Worm (Caenorhabditis elegans) whole organism, midembryonic: ENCODE measurements around the gene srv-2.

ENCODE experiments used
- T22C8.4 ChIP-seq: fragments of 200-800 bp; sonication (Bioruptor generic); IDR thresholded peaks from 2 replicates; pipeline ENCODE4 v1.3.6; 2022; ENCODE audit warnings: missing genetic modification characterization, missing compliant biosample characterization
- flt-1 ChIP-seq: fragments of 200-800 bp; sonication (Bioruptor generic); IDR thresholded peaks from 2 replicates; pipeline ENCODE4 v1.3.6; 2022; ENCODE audit warnings: missing genetic modification characterization, missing compliant biosample characterization
- klf-2 ChIP-seq: fragments of 200-800 bp; sonication (Bioruptor generic); conservative IDR thresholded peaks from 2 replicates; pipeline ENCODE4 v1.3.6; 2022; ENCODE audit warnings: missing genetic modification reagents, missing genetic modification characterization, missing compliant biosample characterization

DNA sequence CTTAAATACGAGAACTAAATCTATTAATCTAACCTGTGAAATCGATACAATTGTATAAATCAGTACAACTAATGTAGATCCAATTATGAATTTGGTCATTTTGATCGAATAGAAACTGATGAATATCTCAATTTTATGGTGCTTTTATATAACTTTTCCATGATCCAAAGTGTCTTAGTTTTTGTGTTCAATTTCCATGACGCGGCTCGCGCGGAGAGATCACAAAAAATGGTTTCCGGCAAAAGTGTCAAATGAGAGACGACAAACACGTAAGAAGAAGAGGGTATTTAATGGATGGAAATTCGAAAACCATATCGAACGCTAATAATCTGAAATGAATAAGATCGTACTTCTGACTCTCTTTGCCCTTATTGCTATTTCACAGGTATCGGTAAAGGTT lies 37.5 kb downstream of the srv-2 start, which contains the start of the genes C06A1.6 and C06A1.7:
- no peak for TF ChIP-seq T22C8.4 (GFP tag; lab: Robert Waterston, UW)
- TF ChIP-seq klf-2 (GFP tag; lab: Robert Waterston, UW) = no peak
- TF ChIP-seq flt-1 = no peak
